Worm (Caenorhabditis elegans): Measurements from ENCODE around the gene rpl-6.

ce11 chrIII:7241065-7241464, 32.8 kb downstream of the rpl-6 start, which contains the start of gene ztf-31:
- no peak for TF ChIP-seq ceh-28 (tag; optimal IDR thresholded peaks at IDR 0.05)
- no peak for TF ChIP-seq hlh-11 (tag; optimal IDR thresholded peaks at IDR 0.05)
